Fruit fly (Drosophila melanogaster) whole organism, embryonic: Measurements from ENCODE around the gene CG10254.

Source experiments
- Antp ChIP-seq: fragments of 200-800 bp; sonication (Bioruptor generic); optimal IDR thresholded peaks from 3 replicates; lab custom pipeline; 2016; ENCODE audit warnings: missing biosample characterization, missing genetic modification characterization
- Awh ChIP-seq: fragments of 200-800 bp; sonication (Bioruptor generic); IDR thresholded peaks from 2 replicates; pipeline ENCODE4, ENCODE4 v1.3.6; 2022; ENCODE audit warnings: missing biosample characterization, missing genetic modification characterization
- B-H1 ChIP-seq: fragments of 200-800 bp; sonication (Bioruptor generic); IDR thresholded peaks from 3 replicates; pipeline ENCODE4 v1.3.6; 2022; ENCODE audit warnings: missing biosample characterization, missing genetic modification characterization
- Bdp1 ChIP-seq: fragments of 200-800 bp; sonication (Bioruptor generic); optimal IDR thresholded peaks from 3 replicates; lab custom pipeline; 2016; ENCODE audit warnings: missing biosample characterization, missing genetic modification characterization
- Bteb2 ChIP-seq: fragments of 200-800 bp; sonication (Bioruptor generic); optimal IDR thresholded peaks from 2 replicates; lab custom pipeline; 2016; ENCODE audit warnings: missing biosample characterization, missing genetic modification characterization
- CG1024 ChIP-seq: fragments of 200-800 bp; sonication (Bioruptor generic); IDR thresholded peaks from 2 replicates; pipeline ENCODE4 v1.3.6; 2022; ENCODE audit warnings: missing biosample characterization, missing genetic modification characterization
- CG10565 ChIP-seq: fragments of 200-800 bp; sonication (Bioruptor generic); optimal IDR thresholded peaks from 3 replicates; lab custom pipeline; 2016; ENCODE audit warnings: missing biosample characterization, mild to moderate bottlenecking, missing genetic modification characterization
- CG10979 ChIP-seq: fragments of 200-800 bp; sonication (Bioruptor generic); optimal IDR thresholded peaks from 2 replicates; lab custom pipeline; 2018; ENCODE audit warnings: missing biosample characterization, mild to moderate bottlenecking, missing genetic modification characterization, moderate library complexity
- CG11456 ChIP-seq: fragments of 200-800 bp; sonication (Bioruptor generic); IDR thresholded peaks from 3 replicates; pipeline ENCODE4 v1.3.6; 2022; ENCODE audit warnings: missing biosample characterization, missing genetic modification characterization
- CG11723 ChIP-seq: fragments of 200-800 bp; sonication (Bioruptor generic); optimal IDR thresholded peaks from 2 replicates; lab custom pipeline; 2017; ENCODE audit warnings: missing biosample characterization, mild to moderate bottlenecking, missing genetic modification characterization
- CG12104 ChIP-seq: fragments of 200-800 bp; sonication (Bioruptor generic); optimal IDR thresholded peaks from 3 replicates; lab custom pipeline; 2016; ENCODE audit warnings: missing biosample characterization, missing genetic modification characterization
- CG13123 ChIP-seq: fragments of 200-800 bp; sonication (Bioruptor generic); optimal IDR thresholded peaks from 2 replicates; lab custom pipeline; 2016; ENCODE audit warnings: missing biosample characterization, missing genetic modification characterization
- CG16815 ChIP-seq: fragments of 200-800 bp; sonication (Bioruptor generic); optimal IDR thresholded peaks from 3 replicates; lab custom pipeline; 2017; ENCODE audit warnings: missing biosample characterization, mild to moderate bottlenecking, missing genetic modification characterization
- CG17385 ChIP-seq: fragments of 200-800 bp; sonication (Bioruptor generic); optimal IDR thresholded peaks from 3 replicates; lab custom pipeline; 2018; ENCODE audit warnings: missing biosample characterization, mild to moderate bottlenecking, missing genetic modification characterization
- CG18764 ChIP-seq: fragments of 200-800 bp; sonication (Bioruptor generic); optimal IDR thresholded peaks from 3 replicates; lab custom pipeline; 2016; ENCODE audit warnings: missing biosample characterization, missing genetic modification characterization
- CG2712 ChIP-seq: fragments of 200-800 bp; optimal IDR thresholded peaks from 3 replicates; lab custom pipeline; 2019; ENCODE audit warnings: missing biosample characterization, mild to moderate bottlenecking, missing genetic modification characterization, moderate library complexity
- CG30403 ChIP-seq: fragments of 200-800 bp; sonication (Bioruptor generic); optimal IDR thresholded peaks from 3 replicates; lab custom pipeline; 2016; ENCODE audit warnings: missing biosample characterization, missing genetic modification characterization
- CG33213 ChIP-seq: fragments of 200-800 bp; sonication (Bioruptor generic); optimal IDR thresholded peaks from 3 replicates; lab custom pipeline; 2016; ENCODE audit warnings: missing biosample characterization, missing genetic modification characterization
- CG4730 ChIP-seq: fragments of 200-800 bp; sonication (Bioruptor generic); IDR thresholded peaks from 2 replicates; pipeline ENCODE4 v1.3.6; 2022; ENCODE audit warnings: missing biosample characterization, missing genetic modification characterization
- CG6254 ChIP-seq: fragments of 200-800 bp; sonication (Bioruptor generic); optimal IDR thresholded peaks from 3 replicates; lab custom pipeline; 2017; ENCODE audit warnings: mild to moderate bottlenecking, missing biosample characterization, missing genetic modification reagents, missing genetic modification characterization
- CG6272 ChIP-seq: fragments of 200-800 bp; sonication (Bioruptor generic); IDR thresholded peaks from 2 replicates; pipeline ENCODE4 v1.3.6; 2022; ENCODE audit warnings: missing biosample characterization, missing genetic modification characterization
- CG6654 ChIP-seq: fragments of 200-800 bp; sonication (Bioruptor generic); optimal IDR thresholded peaks from 2 replicates; lab custom pipeline; 2017; ENCODE audit warnings: missing biosample characterization, mild to moderate bottlenecking, missing genetic modification characterization
- CG6813 ChIP-seq: fragments of 200-800 bp; sonication (Bioruptor generic); optimal IDR thresholded peaks from 2 replicates; lab custom pipeline; 2017; ENCODE audit warnings: missing biosample characterization, missing genetic modification characterization, mild to moderate bottlenecking, moderate library complexity, missing genetic modification reagents
- CG7745 ChIP-seq: fragments of 200-800 bp; sonication (Bioruptor generic); optimal IDR thresholded peaks from 2 replicates; lab custom pipeline; 2018; ENCODE audit warnings: missing biosample characterization, mild to moderate bottlenecking, missing genetic modification characterization, moderate library complexity
- CG7928 ChIP-seq: fragments of 200-800 bp; sonication (Bioruptor generic); optimal IDR thresholded peaks from 2 replicates; lab custom pipeline; 2017; ENCODE audit warnings: missing biosample characterization, mild to moderate bottlenecking, missing genetic modification characterization
- CG9932 ChIP-seq: fragments of 200-800 bp; sonication (Bioruptor generic); IDR thresholded peaks from 2 replicates; pipeline ENCODE4 v1.3.6; 2022; ENCODE audit warnings: missing biosample characterization, missing genetic modification characterization
- Dbx ChIP-seq: fragments of 200-800 bp; sonication (Bioruptor generic); IDR thresholded peaks from 3 replicates; pipeline ENCODE4 v1.3.6; 2022; ENCODE audit warnings: missing biosample characterization, missing genetic modification characterization
- Doc2 ChIP-seq: fragments of 200-800 bp; sonication (Bioruptor generic); IDR thresholded peaks from 2 replicates; pipeline ENCODE4 v1.3.6; 2022; ENCODE audit warnings: missing biosample characterization, missing genetic modification characterization
- HHEX ChIP-seq: fragments of 200-800 bp; sonication (Bioruptor generic); optimal IDR thresholded peaks from 3 replicates; lab custom pipeline; 2017; ENCODE audit warnings: missing biosample characterization, mild to moderate bottlenecking, missing genetic modification characterization, missing genetic modification reagents
- Lhr ChIP-seq: fragments of 200-800 bp; sonication (Bioruptor generic); optimal IDR thresholded peaks from 3 replicates; lab custom pipeline; 2017; ENCODE audit warnings: mild to moderate bottlenecking, missing biosample characterization, missing genetic modification reagents, missing genetic modification characterization
- MESR4 ChIP-seq: fragments of 200-800 bp; sonication (Bioruptor generic); optimal IDR thresholded peaks from 2 replicates; lab custom pipeline; 2018; ENCODE audit warnings: missing biosample characterization, mild to moderate bottlenecking, missing genetic modification characterization, moderate library complexity
- PHDP ChIP-seq: fragments of 200-800 bp; sonication (Bioruptor generic); optimal IDR thresholded peaks from 3 replicates; lab custom pipeline; 2018; ENCODE audit warnings: missing biosample characterization, mild to moderate bottlenecking, missing genetic modification characterization, moderate library complexity
- Ptx1 ChIP-seq: fragments of 200-800 bp; sonication (Bioruptor generic); IDR thresholded peaks from 2 replicates; pipeline ENCODE4 v1.3.6; 2022; ENCODE audit warnings: missing biosample characterization, missing genetic modification characterization
- al ChIP-seq: fragments of 200-800 bp; sonication (Bioruptor generic); IDR thresholded peaks from 2 replicates; pipeline ENCODE4 v1.3.6; 2022; ENCODE audit warnings: missing biosample characterization, missing genetic modification characterization
- ash1 ChIP-seq: fragments of 200-800 bp; sonication (Bioruptor generic); optimal IDR thresholded peaks from 2 replicates; lab custom pipeline; 2018; ENCODE audit warnings: missing biosample characterization, mild to moderate bottlenecking, missing genetic modification characterization
- br ChIP-seq: fragments of >200 bp; optimal IDR thresholded peaks from 2 replicates; lab custom pipeline; 2017
- chm ChIP-seq: fragments of 200-800 bp; sonication (Bioruptor generic); IDR thresholded peaks from 2 replicates; pipeline ENCODE4 v1.3.6; 2022; ENCODE audit warnings: missing biosample characterization, missing genetic modification characterization
- chn ChIP-seq: fragments of 200-800 bp; sonication (Bioruptor generic); optimal IDR thresholded peaks from 2 replicates; lab custom pipeline; 2016; ENCODE audit warnings: missing biosample characterization, missing genetic modification characterization
- fd102C ChIP-seq: fragments of 200-800 bp; sonication (Bioruptor generic); optimal IDR thresholded peaks from 2 replicates; lab custom pipeline; 2018; ENCODE audit warnings: missing biosample characterization, mild to moderate bottlenecking, missing genetic modification characterization, moderate library complexity
- fru ChIP-seq: fragments of >200 bp; optimal IDR thresholded peaks from 2 replicates; lab custom pipeline; 2017
- gem ChIP-seq: fragments of 200-800 bp; sonication (Bioruptor generic); optimal IDR thresholded peaks from 2 replicates; lab custom pipeline; 2019; ENCODE audit warnings: missing biosample characterization, mild to moderate bottlenecking, missing genetic modification characterization, moderate library complexity
- gsb ChIP-seq: fragments of 200-800 bp; sonication (Bioruptor generic); IDR thresholded peaks from 2 replicates; pipeline ENCODE4 v1.3.6; 2022; ENCODE audit warnings: missing biosample characterization, missing genetic modification characterization
- h ChIP-seq: fragments of >200 bp; optimal IDR thresholded peaks from 2 replicates; lab custom pipeline; 2017
- knrl ChIP-seq: fragments of 200-800 bp; sonication (Bioruptor generic); IDR thresholded peaks from 3 replicates; pipeline ENCODE4 v1.3.6; 2022; ENCODE audit warnings: missing biosample characterization, missing genetic modification characterization; ENCODE audit not compliant: partially characterized antibody
- pho ChIP-seq: fragments of 200-800 bp; sonication (Bioruptor generic); optimal IDR thresholded peaks from 2 replicates; lab custom pipeline; 2016; ENCODE audit warnings: missing biosample characterization, missing genetic modification characterization
- pita ChIP-seq: fragments of 200-800 bp; sonication (Bioruptor generic); optimal IDR thresholded peaks from 2 replicates; lab custom pipeline; 2017; ENCODE audit warnings: missing biosample characterization, mild to moderate bottlenecking, missing genetic modification characterization
- pnt ChIP-seq: fragments of 200-800 bp; sonication (Bioruptor generic); optimal IDR thresholded peaks from 3 replicates; lab custom pipeline; 2016; ENCODE audit warnings: missing biosample characterization, missing genetic modification characterization
- ro ChIP-seq: fragments of 200-800 bp; sonication (Bioruptor generic); IDR thresholded peaks from 2 replicates; pipeline ENCODE4 v1.3.6; 2022; ENCODE audit warnings: missing biosample characterization, missing genetic modification characterization
- schlank ChIP-seq: fragments of 200-800 bp; sonication (Bioruptor generic); optimal IDR thresholded peaks from 2 replicates; lab custom pipeline; 2018; ENCODE audit warnings: missing biosample characterization, mild to moderate bottlenecking, missing genetic modification characterization
- stwl ChIP-seq: fragments of 200-800 bp; sonication (Bioruptor generic); optimal IDR thresholded peaks from 3 replicates; lab custom pipeline; 2018; ENCODE audit warnings: missing biosample characterization, mild to moderate bottlenecking, missing genetic modification characterization, moderate library complexity
- tio ChIP-seq: fragments of 200-800 bp; sonication (Bioruptor generic); optimal IDR thresholded peaks from 2 replicates; lab custom pipeline; 2017; ENCODE audit warnings: missing biosample characterization, missing genetic modification characterization, inconsistent platforms
- vfl ChIP-seq: fragments of 200-800 bp; sonication (Bioruptor generic); optimal IDR thresholded peaks from 2 replicates; lab custom pipeline; 2016; ENCODE audit warnings: missing biosample characterization, missing genetic modification characterization

CG10254 gene

DNA sequence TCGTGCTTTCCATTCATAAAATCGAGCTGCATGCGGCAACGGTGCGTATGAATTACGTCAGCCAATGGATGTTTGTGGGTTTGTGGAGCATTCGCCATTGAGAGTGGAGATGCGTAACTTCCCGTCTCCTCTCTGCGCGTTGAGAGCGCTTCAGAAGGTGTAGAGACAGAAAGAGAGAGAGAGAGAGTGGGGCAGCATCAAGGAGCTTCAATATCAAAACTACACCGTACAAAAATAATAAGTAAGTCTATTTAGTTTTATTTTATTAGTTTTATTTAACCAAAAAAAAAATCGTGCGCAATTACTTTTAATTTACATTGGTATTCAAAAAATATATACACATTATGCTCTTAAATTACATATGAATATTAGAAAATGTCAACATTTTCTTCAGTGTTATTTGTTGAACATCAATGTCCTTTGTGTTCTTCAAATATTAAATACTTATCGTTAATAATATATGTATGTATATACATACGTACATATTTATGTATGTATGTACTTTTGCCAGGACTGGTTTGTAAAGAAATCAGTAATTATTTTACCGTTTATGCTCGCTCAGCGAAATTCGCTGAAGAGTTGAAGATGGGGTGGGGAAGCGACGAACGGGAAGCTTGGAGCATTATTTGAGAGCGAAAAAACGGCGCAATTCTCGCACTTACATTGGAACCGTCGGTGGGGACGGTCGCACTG is 28.0 kb upstream of the CG10254 start, which contains the start of gene CG10365 (continued):
- peak; percentile 52 for TF ChIP-seq CG6254 (GFP tag; lab: Kevin White, UChicago)
- TF ChIP-seq CG16815 (GFP tag; lab: Kevin White, UChicago) = peak; percentile 45
- no peak for TF ChIP-seq Bteb2 (GFP tag; lab: Kevin White, UChicago)
- TF ChIP-seq MESR4 (GFP tag; lab: Kevin White, UChicago) = no peak
- TF ChIP-seq B-H1 (GFP tag; lab: Robert Waterston, UW) = peak; percentile 77
- peak; percentile 32; the same call in 1 of the 2 replicates for TF ChIP-seq CG6272 (GFP tag; lab: Robert Waterston, UW)
- TF ChIP-seq schlank = no peak
- no peak for TF ChIP-seq Doc2 (GFP tag; lab: Robert Waterston, UW)
- TF ChIP-seq PHDP (tag; lab: Kevin White, UChicago) = peak; percentile 96
- no peak for TF ChIP-seq stwl
- TF ChIP-seq h = no peak
- peak; percentile 74 for TF ChIP-seq CG12104 (GFP tag; lab: Kevin White, UChicago)
- no peak for TF ChIP-seq CG7745 (tag; lab: Kevin White, UChicago)
- TF ChIP-seq Antp (GFP tag; lab: Kevin White, UChicago) = no peak
- no peak for TF ChIP-seq Bdp1 (GFP tag; lab: Kevin White, UChicago)
- peak; percentile 60 for TF ChIP-seq CG1024
- TF ChIP-seq ash1 (GFP tag; lab: Kevin White, UChicago) = no peak
- no peak for TF ChIP-seq CG7928
- peak; percentile 61; the same call in 1 of the 2 replicates for TF ChIP-seq Awh
- TF ChIP-seq CG2712 = peak; percentile 84
- peak; percentile 87 for TF ChIP-seq HHEX (GFP tag; lab: Kevin White, UChicago)
- TF ChIP-seq ro (GFP tag; lab: Robert Waterston, UW) = no peak
- 0 out of 2 replicates have a peak, but pooled peaks have one; percentile 33 for TF ChIP-seq gsb (GFP tag; lab: Robert Waterston, UW)
- peak; percentile 85 for TF ChIP-seq Dbx (GFP tag; lab: Robert Waterston, UW)
- peak; percentile 72 for TF ChIP-seq CG11456 (GFP tag; lab: Robert Waterston, UW)
- TF ChIP-seq al (GFP tag; lab: Robert Waterston, UW) = peak; percentile 68
- peak; percentile 96 for TF ChIP-seq gem (tag; lab: Kevin White, UChicago)
- no peak for TF ChIP-seq CG10565 (GFP tag; lab: Kevin White, UChicago)
- TF ChIP-seq CG10979 (tag; lab: Kevin White, UChicago) = peak; percentile 82
- peak; percentile 67 for TF ChIP-seq CG9932
- TF ChIP-seq CG30403 (GFP tag; lab: Kevin White, UChicago) = peak; percentile 90
- no peak for TF ChIP-seq knrl (GFP tag; lab: Robert Waterston, UW)
- TF ChIP-seq CG11723 (GFP tag; lab: Kevin White, UChicago) = no peak
- TF ChIP-seq CG4730 (GFP tag; lab: Robert Waterston, UW) = peak; percentile 68
- TF ChIP-seq chn (GFP tag; lab: Kevin White, UChicago) = no peak
- TF ChIP-seq fd102C (GFP tag; lab: Kevin White, UChicago) = no peak
- TF ChIP-seq CG18764 = peak; percentile 56
- TF ChIP-seq pita (GFP tag; lab: Kevin White, UChicago) = no peak
- TF ChIP-seq CG6813 = peak; percentile 82
- no peak for TF ChIP-seq vfl
- TF ChIP-seq CG33213 (GFP tag; lab: Kevin White, UChicago) = no peak
- TF ChIP-seq br (lab: Kevin White, UChicago) = no peak
- TF ChIP-seq pho (GFP tag; lab: Kevin White, UChicago) = no peak
- peak; percentile 84 for TF ChIP-seq CG17385 (GFP tag; lab: Kevin White, UChicago)
- no peak for TF ChIP-seq pnt (GFP tag; lab: Kevin White, UChicago)
- TF ChIP-seq Ptx1 (GFP tag; lab: Robert Waterston, UW) = peak; percentile 92
- no peak for TF ChIP-seq Lhr (GFP tag; lab: Kevin White, UChicago)
- TF ChIP-seq CG6654 (GFP tag; lab: Kevin White, UChicago) = peak; percentile 5
- TF ChIP-seq tio (GFP tag; lab: Kevin White, UChicago) = peak; percentile 59
- TF ChIP-seq CG13123 (GFP tag; lab: Kevin White, UChicago) = peak; percentile 78
- TF ChIP-seq fru (lab: Kevin White, UChicago) = no peak
- TF ChIP-seq chm = no peak; the same call in 1 of the 2 replicates
